Worm (Caenorhabditis elegans): ENCODE measurements around the gene srh-272.
A peak's percentile ranks its signal among the peaks of the same experiment; 100 is the strongest.

Gene srh-272

ce11 chrV:2877509-2877908, 14.4 kb downstream of the srh-272 start, which contains the start of gene F37B4.10:
Gene F37B4.10, minus strand, starts transcription at chrV:2877609.
- TF ChIP-seq snpc-4 (tag; optimal IDR thresholded peaks at IDR 0.05), result no peak
- no peak for TF ChIP-seq lin-32 (GFP tag; optimal IDR thresholded peaks at IDR 0.05)
- TF ChIP-seq mep-1 (tag; optimal IDR thresholded peaks at IDR 0.05), result peak; percentile 8
- no peak for TF ChIP-seq mab-5 (tag; optimal IDR thresholded peaks at IDR 0.05)
- TF ChIP-seq nhr-12 (tag; optimal IDR thresholded peaks at IDR 0.05), result no peak
- TF ChIP-seq nhr-28 (tag; optimal IDR thresholded peaks at IDR 0.05), result no peak
- no peak for TF ChIP-seq ham-2 (GFP tag; optimal IDR thresholded peaks at IDR 0.05)
- TF ChIP-seq ceh-39 (tag; optimal IDR thresholded peaks at IDR 0.05), result no peak
- peak; percentile 31 for TF ChIP-seq zip-8 (tag; optimal IDR thresholded peaks at IDR 0.05)
- TF ChIP-seq bed-3 (GFP tag; optimal IDR thresholded peaks at IDR 0.05), result no peak
- no peak for TF ChIP-seq sem-2 (GFP tag; optimal IDR thresholded peaks at IDR 0.05)
- no peak for TF ChIP-seq unc-120 (tag; optimal IDR thresholded peaks at IDR 0.05; ENCODE audit: poor library complexity, severe bottlenecking)
- TF ChIP-seq flh-1 (GFP tag; optimal IDR thresholded peaks at IDR 0.05), result no peak

ce11 chrV:2879801-2880200, 16.7 kb downstream of the srh-272 start, which contains the start of gene str-39:
Gene str-39, minus strand, starts transcription at chrV:2879901.
- TF ChIP-seq snpc-4 (tag; optimal IDR thresholded peaks at IDR 0.05), result no peak
- no peak for TF ChIP-seq blmp-1 (tag; optimal IDR thresholded peaks at IDR 0.05)
- TF ChIP-seq mab-5 (tag; optimal IDR thresholded peaks at IDR 0.05), result no peak
- no peak for TF ChIP-seq nhr-12 (tag; optimal IDR thresholded peaks at IDR 0.05)
- no peak for TF ChIP-seq mep-1 (tag; optimal IDR thresholded peaks at IDR 0.05)
- TF ChIP-seq lin-32 (GFP tag; optimal IDR thresholded peaks at IDR 0.05), result no peak
- no peak for TF ChIP-seq ceh-39 (tag; optimal IDR thresholded peaks at IDR 0.05)
- no peak for TF ChIP-seq nhr-28 (tag; optimal IDR thresholded peaks at IDR 0.05)
- TF ChIP-seq nhr-237 (tag; optimal IDR thresholded peaks at IDR 0.05), result no peak
- no peak for TF ChIP-seq ztf-11 (tag; optimal IDR thresholded peaks at IDR 0.05)
- TF ChIP-seq ceh-43 (GFP tag; optimal IDR thresholded peaks at IDR 0.05), result no peak
- no peak for TF ChIP-seq ceh-83 (GFP tag; optimal IDR thresholded peaks at IDR 0.05)
- no peak for TF ChIP-seq unc-39 (tag; optimal IDR thresholded peaks at IDR 0.05)
- TF ChIP-seq zip-8 (tag; optimal IDR thresholded peaks at IDR 0.05), result no peak
- TF ChIP-seq hlh-1 (tag; optimal IDR thresholded peaks at IDR 0.05), result no peak
- TF ChIP-seq nhr-2 (tag; optimal IDR thresholded peaks at IDR 0.05), result no peak
- TF ChIP-seq M03D4.4 (tag; optimal IDR thresholded peaks at IDR 0.05), result no peak
- no peak for TF ChIP-seq unc-120 (tag; optimal IDR thresholded peaks at IDR 0.05; ENCODE audit: poor library complexity, severe bottlenecking)

- no peak for TF ChIP-seq elt-3 (tag; optimal IDR thresholded peaks at IDR 0.05)
- TF ChIP-seq unc-39 (tag; optimal IDR thresholded peaks at IDR 0.05), result no peak
- no peak for TF ChIP-seq sem-2 (GFP tag; optimal IDR thresholded peaks at IDR 0.05)
- no peak for TF ChIP-seq ceh-39 (tag; optimal IDR thresholded peaks at IDR 0.05)
- TF ChIP-seq ham-2 (GFP tag; optimal IDR thresholded peaks at IDR 0.05), result no peak
- no peak for TF ChIP-seq unc-62 (GFP tag; optimal IDR thresholded peaks at IDR 0.05)
- no peak for TF ChIP-seq mls-2 (tag; optimal IDR thresholded peaks at IDR 0.05)
- TF ChIP-seq snpc-4 (tag; optimal IDR thresholded peaks at IDR 0.05), result no peak
- no peak for TF ChIP-seq drap-1 (GFP tag; optimal IDR thresholded peaks at IDR 0.05)
- TF ChIP-seq nhr-237 (tag; optimal IDR thresholded peaks at IDR 0.05), result no peak
- no peak for TF ChIP-seq pha-4 (tag; optimal IDR thresholded peaks at IDR 0.05)
- TF ChIP-seq tbx-8 (GFP tag; optimal IDR thresholded peaks at IDR 0.05), result no peak
- TF ChIP-seq nhr-76 (tag; optimal IDR thresholded peaks at IDR 0.05), result no peak
- no peak for TF ChIP-seq ceh-83 (GFP tag; optimal IDR thresholded peaks at IDR 0.05)
- no peak for TF ChIP-seq mep-1 (tag; optimal IDR thresholded peaks at IDR 0.05)
These were observed 17.2 kb downstream of the srh-272 start for ce11 chrV:2880356-2880755.

- no peak for TF ChIP-seq ceh-43 (GFP tag; optimal IDR thresholded peaks at IDR 0.05)
- TF ChIP-seq nhr-12 (tag; optimal IDR thresholded peaks at IDR 0.05), result no peak
These were observed 17.9 kb downstream of the srh-272 start, which contains the start of gene ifc-1 for ce11 chrV:2881016-2881415. Gene ifc-1, plus strand, starts transcription at chrV:2881393.

- TF ChIP-seq lsy-2 (tag; optimal IDR thresholded peaks at IDR 0.05) (no peak), snpc-4 (tag; optimal IDR thresholded peaks at IDR 0.05) (no peak), lin-32 (GFP tag; optimal IDR thresholded peaks at IDR 0.05) (no peak), lin-13 (tag; optimal IDR thresholded peaks at IDR 0.05) (no peak), unc-120 (tag; optimal IDR thresholded peaks at IDR 0.05; ENCODE audit: poor library complexity, severe bottlenecking) (no peak), nhr-237 (tag; optimal IDR thresholded peaks at IDR 0.05) (no peak), nhr-12 (tag; optimal IDR thresholded peaks at IDR 0.05) (no peak), nhr-28 (tag; optimal IDR thresholded peaks at IDR 0.05) (no peak), ces-1 (GFP tag; optimal IDR thresholded peaks at IDR 0.05) (no peak), unc-39 (tag; optimal IDR thresholded peaks at IDR 0.05) (no peak), tbx-8 (GFP tag; optimal IDR thresholded peaks at IDR 0.05) (no peak)
These were observed 18.4 kb downstream of the srh-272 start for ce11 chrV:2881565-2881964.

Measured in whole organism, mixed stage, embryonic.